Worm (Caenorhabditis elegans) whole organism, L1 larva: Measurements from ENCODE around the gene Y41G9A.17.

Source experiments
- C04F5.9 ChIP-seq: sonication (generic microtip); optimal IDR thresholded peaks from 2 replicates; lab custom pipeline; 2016; ENCODE audit warnings: missing genetic modification characterization, missing compliant biosample characterization
- alr-1 ChIP-seq: fragments of 200-800 bp; sonication (Bioruptor generic); optimal IDR thresholded peaks from 2 replicates; lab custom pipeline; 2018; ENCODE audit warnings: borderline replicate concordance, mild to moderate bottlenecking, missing genetic modification characterization, missing compliant biosample characterization
- aly-2 ChIP-seq: fragments of 150-350 bp; optimal IDR thresholded peaks from 2 replicates; lab custom pipeline; 2014; ENCODE audit warnings: missing biosample characterization, missing genetic modification characterization
- ceh-63 ChIP-seq: fragments of 200-800 bp; sonication (Bioruptor generic); optimal IDR thresholded peaks from 2 replicates; lab custom pipeline; 2018; ENCODE audit warnings: mild to moderate bottlenecking, missing genetic modification characterization, missing compliant biosample characterization
- ceh-90 ChIP-seq: sonication (generic microtip); optimal IDR thresholded peaks from 2 replicates; lab custom pipeline; 2016; ENCODE audit warnings: missing genetic modification characterization, missing compliant biosample characterization
- ces-1 ChIP-seq: fragments of 150-350 bp; optimal IDR thresholded peaks from 2 replicates; lab custom pipeline; 2014; ENCODE audit warnings: missing biosample characterization, missing genetic modification reagents, missing genetic modification characterization
- dpl-1 ChIP-seq, 3 experiments: fragments of 150-350 bp in 2 of 3; sonication (generic microtip) in 1 of 3; optimal IDR thresholded peaks; 2 replicates each; lab custom pipeline; 2014 to 2017; ENCODE audit warnings: missing biosample characterization in 3 of 3, missing genetic modification characterization in 3 of 3, missing genetic modification reagents in 3 of 3
- efl-1 ChIP-seq, 4 experiments: fragments of 150-350 bp; optimal IDR thresholded peaks in 3 of 4; peaks in 1 of 4; 1 replicate in 1 of 4; 2 replicates in 3 of 4; lab custom pipeline; 2014; ENCODE audit warnings: missing biosample characterization in 2 of 4, missing genetic modification characterization in 2 of 4, missing genetic modification reagents in 2 of 4
- egl-13 ChIP-seq: sonication (generic microtip); optimal IDR thresholded peaks from 2 replicates; lab custom pipeline; 2016; ENCODE audit warnings: missing genotype, missing genetic modification reagents, missing genetic modification characterization, missing compliant biosample characterization
- fkh-8 ChIP-seq: sonication (generic microtip); optimal IDR thresholded peaks from 2 replicates; lab custom pipeline; 2016; ENCODE audit warnings: mild to moderate bottlenecking, missing genetic modification characterization, missing compliant biosample characterization
- lin-13 ChIP-seq: fragments of 150-350 bp; optimal IDR thresholded peaks from 2 replicates; lab custom pipeline; 2014; ENCODE audit warnings: missing biosample characterization, missing genetic modification reagents, missing genetic modification characterization
- lin-14 ChIP-seq: fragments of 200-800 bp; sonication (Bioruptor generic); optimal IDR thresholded peaks from 2 replicates; lab custom pipeline; 2018; ENCODE audit warnings: mild to moderate bottlenecking, missing genetic modification characterization, moderate library complexity, missing compliant biosample characterization
- lin-15B ChIP-seq: fragments of 150-350 bp; sonication (generic microtip); optimal IDR thresholded peaks from 3 replicates; lab custom pipeline; 2014; ENCODE audit warnings: missing biosample characterization, missing genetic modification characterization
- lin-39 ChIP-seq: fragments of 150-350 bp; optimal IDR thresholded peaks from 2 replicates; lab custom pipeline; 2014; ENCODE audit warnings: missing biosample characterization, missing genetic modification reagents, missing genetic modification characterization
- lsy-2 ChIP-seq, 2 experiments: fragments of 150-350 bp; optimal IDR thresholded peaks; 2 replicates each; lab custom pipeline; 2014; ENCODE audit warnings: missing biosample characterization in 2 of 2, missing genetic modification characterization in 2 of 2
- mab-9 ChIP-seq: fragments of 200-800 bp; sonication (Bioruptor generic); IDR thresholded peaks from 2 replicates; pipeline ENCODE4 v1.3.6; 2022; ENCODE audit warnings: missing genetic modification reagents, missing genetic modification characterization, missing compliant biosample characterization
- mef-2 ChIP-seq: fragments of 150-350 bp; optimal IDR thresholded peaks from 2 replicates; lab custom pipeline; 2014; ENCODE audit warnings: missing biosample characterization, missing genetic modification characterization
- nhr-11 ChIP-seq: fragments of 150-350 bp; optimal IDR thresholded peaks from 2 replicates; lab custom pipeline; 2014; ENCODE audit warnings: missing biosample characterization, missing genetic modification characterization
- nhr-20 ChIP-seq: sonication (generic microtip); optimal IDR thresholded peaks from 2 replicates; lab custom pipeline; 2016; ENCODE audit warnings: mild to moderate bottlenecking, missing genetic modification characterization, missing compliant biosample characterization
- nhr-28 ChIP-seq: fragments of 150-350 bp; optimal IDR thresholded peaks from 2 replicates; lab custom pipeline; 2014; ENCODE audit warnings: missing biosample characterization, missing genetic modification characterization
- nhr-71 ChIP-seq: sonication (generic microtip); optimal IDR thresholded peaks from 2 replicates; lab custom pipeline; 2016; ENCODE audit warnings: mild to moderate bottlenecking, missing genetic modification characterization, moderate library complexity, missing compliant biosample characterization
- nhr-77 ChIP-seq: fragments of 150-350 bp; optimal IDR thresholded peaks from 2 replicates; lab custom pipeline; 2014; ENCODE audit warnings: missing biosample characterization, missing genetic modification characterization
- nhr-84 ChIP-seq: sonication (generic microtip); optimal IDR thresholded peaks from 2 replicates; lab custom pipeline; 2017; ENCODE audit warnings: missing biosample characterization, missing genetic modification characterization
- nhr-85 ChIP-seq: sonication (generic microtip); peaks from one replicate; lab custom pipeline; 2016; ENCODE audit warnings: missing genetic modification characterization, inconsistent platforms, missing compliant biosample characterization
- nhr-90 ChIP-seq: sonication (generic microtip); optimal IDR thresholded peaks from 2 replicates; lab custom pipeline; 2016; ENCODE audit warnings: mild to moderate bottlenecking, missing genetic modification characterization, missing compliant biosample characterization; ENCODE audit not compliant: poor library complexity
- rnt-1 ChIP-seq: sonication (generic microtip); optimal IDR thresholded peaks from 2 replicates; lab custom pipeline; 2016; ENCODE audit warnings: mild to moderate bottlenecking, missing genetic modification characterization, moderate library complexity, missing compliant biosample characterization
- snpc-4 ChIP-seq: fragments of 150-350 bp; optimal IDR thresholded peaks from 2 replicates; lab custom pipeline; 2014; ENCODE audit warnings: missing biosample characterization, missing genetic modification characterization
- snu-23 ChIP-seq: sonication (generic microtip); optimal IDR thresholded peaks from 2 replicates; lab custom pipeline; 2016; ENCODE audit warnings: missing genetic modification characterization, missing compliant biosample characterization
- sox-4 ChIP-seq: sonication (generic microtip); optimal IDR thresholded peaks from 2 replicates; lab custom pipeline; 2016; ENCODE audit warnings: missing genetic modification characterization, missing compliant biosample characterization
- sup-37 ChIP-seq: fragments of 200-800 bp; sonication (Bioruptor generic); optimal IDR thresholded peaks from 2 replicates; lab custom pipeline; 2018; ENCODE audit warnings: mild to moderate bottlenecking, missing genetic modification characterization, missing compliant biosample characterization
- unc-62 ChIP-seq: fragments of 150-350 bp; optimal IDR thresholded peaks from 2 replicates; lab custom pipeline; 2014; ENCODE audit warnings: missing biosample characterization, missing genetic modification reagents, missing genetic modification characterization
- vab-15 ChIP-seq: sonication (generic microtip); optimal IDR thresholded peaks from 2 replicates; lab custom pipeline; 2017; ENCODE audit warnings: missing genotype, mild to moderate bottlenecking, missing genetic modification characterization, missing compliant biosample characterization
- zag-1 ChIP-seq: fragments of 150-350 bp; optimal IDR thresholded peaks from 2 replicates; lab custom pipeline; 2014; ENCODE audit warnings: missing biosample characterization, missing genetic modification characterization
- ztf-11 ChIP-seq, 2 experiments: sonication (generic microtip); optimal IDR thresholded peaks; 2 replicates each; lab custom pipeline; 2016 to 2017; ENCODE audit warnings: missing genetic modification characterization in 2 of 2, missing biosample characterization in 1 of 2, missing compliant biosample characterization in 1 of 2
- ztf-4 ChIP-seq: fragments of 150-350 bp; optimal IDR thresholded peaks from 2 replicates; lab custom pipeline; 2014; ENCODE audit warnings: missing biosample characterization, missing genetic modification characterization

Gene Y41G9A.17

DNA sequence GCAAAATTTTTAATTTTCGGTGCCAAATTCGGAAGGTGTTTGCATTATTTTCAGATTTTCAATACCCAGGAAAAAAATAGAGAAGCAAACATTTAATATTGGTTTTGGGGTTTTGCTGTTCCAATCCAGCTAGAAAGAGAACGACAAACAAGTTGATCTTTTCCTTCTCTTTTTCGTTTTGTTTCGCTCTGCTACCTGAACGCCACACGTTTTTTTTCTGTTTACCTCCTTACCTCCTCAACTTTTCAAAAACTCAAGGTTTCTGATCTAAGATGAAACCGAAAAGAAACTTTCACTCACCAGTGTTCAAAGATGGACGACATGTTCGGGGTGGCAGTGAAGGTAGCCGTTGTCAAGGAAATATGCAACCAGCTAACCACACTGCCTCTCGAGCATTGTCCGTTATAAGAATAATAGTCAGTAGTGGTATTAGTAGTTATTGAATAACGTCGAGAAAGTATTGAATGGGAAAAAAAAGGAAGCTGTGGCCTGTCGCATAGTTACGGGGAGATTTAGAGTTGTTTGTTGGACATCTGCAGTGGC is 30.0 kb downstream of the Y41G9A.17 start:
- TF ChIP-seq lin-39 (tag; lab: Kevin White, UChicago): no peak
- TF ChIP-seq ztf-11 (tag; optimal IDR thresholded peaks at IDR 0.05; lab: Kevin White, UChicago): no peak
- no peak for TF ChIP-seq snu-23 (GFP tag; lab: Kevin White, UChicago)
- no peak for TF ChIP-seq lin-14 (GFP tag; lab: Kevin White, UChicago)
- TF ChIP-seq aly-2 (tag; lab: Kevin White, UChicago): no peak
- TF ChIP-seq mef-2 (tag; lab: Kevin White, UChicago): no peak
- no peak for TF ChIP-seq ceh-90 (tag; lab: Kevin White, UChicago)
- TF ChIP-seq ceh-63 (GFP tag; lab: Kevin White, UChicago): no peak
- no peak for TF ChIP-seq alr-1
- TF ChIP-seq lsy-2 (tag; optimal IDR thresholded peaks at IDR 0.05; lab: Kevin White, UChicago): no peak
- no peak for TF ChIP-seq C04F5.9 (tag; lab: Kevin White, UChicago)
- TF ChIP-seq ztf-4: no peak

DNA sequence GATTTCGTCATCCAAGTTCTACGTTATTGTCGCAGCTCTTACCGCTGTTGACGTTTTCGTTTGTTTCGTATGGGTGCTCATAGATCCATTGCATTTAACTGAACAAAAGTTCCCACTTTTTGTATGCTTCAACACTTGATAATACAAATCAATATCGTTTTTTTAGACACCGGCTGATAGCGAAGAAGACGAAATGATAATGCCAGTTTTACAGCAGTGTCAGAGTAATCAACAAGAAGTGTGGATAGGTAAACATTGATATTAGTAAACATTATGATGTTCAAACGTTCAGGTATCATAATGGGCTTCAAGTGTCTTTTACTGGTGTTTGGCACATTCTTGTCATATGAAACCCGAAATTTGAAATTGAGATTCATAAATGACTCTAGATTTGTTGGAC is 33.3 kb downstream of the Y41G9A.17 start:
- TF ChIP-seq lin-15B (tag; lab: Kevin White, UChicago): no peak
- no peak for TF ChIP-seq nhr-77
- no peak for TF ChIP-seq efl-1 (optimal IDR thresholded peaks at IDR 0.05; lab: Kevin White, UChicago)
- TF ChIP-seq efl-1 (GFP tag; optimal IDR thresholded peaks at IDR 0.05 in 1 of 2; lab: Kevin White, UChicago): no peak
- no peak for TF ChIP-seq sox-4 (tag; lab: Kevin White, UChicago)
- no peak for TF ChIP-seq nhr-90 (tag; lab: Kevin White, UChicago)
- TF ChIP-seq zag-1 (tag; lab: Kevin White, UChicago): no peak
- no peak for TF ChIP-seq rnt-1 (tag; lab: Kevin White, UChicago)
- TF ChIP-seq egl-13 (tag; lab: Kevin White, UChicago): no peak
- TF ChIP-seq lin-39 (tag; lab: Kevin White, UChicago): no peak
- TF ChIP-seq sup-37 (GFP tag; lab: Kevin White, UChicago): no peak
- TF ChIP-seq nhr-84 (tag; lab: Kevin White, UChicago): no peak
- no peak for TF ChIP-seq unc-62 (GFP tag; lab: Kevin White, UChicago)
- TF ChIP-seq vab-15: no peak
- no peak for TF ChIP-seq nhr-71 (tag; lab: Kevin White, UChicago)
- no peak for TF ChIP-seq lin-13 (GFP tag; lab: Kevin White, UChicago)
- no peak for TF ChIP-seq nhr-20 (tag; lab: Kevin White, UChicago)
- TF ChIP-seq ces-1 (GFP tag; lab: Kevin White, UChicago): no peak
- TF ChIP-seq fkh-8 (tag; lab: Kevin White, UChicago): no peak
- TF ChIP-seq nhr-85 (tag; lab: Kevin White, UChicago): no peak
- no peak for TF ChIP-seq nhr-28 (tag; lab: Kevin White, UChicago)

DNA sequence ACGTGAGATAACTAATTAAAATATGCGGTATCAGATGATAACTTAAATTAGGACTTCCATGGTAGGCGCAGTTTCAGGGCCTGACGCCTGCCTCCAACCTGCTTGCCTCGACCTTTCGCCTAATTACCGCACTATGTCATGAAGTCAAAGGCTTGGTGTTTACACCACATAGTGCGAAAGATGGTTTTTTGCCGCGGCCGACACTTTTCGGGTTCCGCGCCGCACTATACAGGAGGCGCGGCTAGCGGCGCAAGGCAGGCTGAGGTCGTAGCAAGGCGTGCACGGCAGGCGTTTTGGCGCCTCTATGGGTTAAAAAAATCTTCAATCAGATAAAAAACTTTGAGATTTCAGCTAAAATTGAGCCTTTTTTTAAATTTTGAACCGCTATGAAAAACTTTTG is 38.8 kb downstream of the Y41G9A.17 start:
- 0 out of 2 replicates have a peak, but pooled peaks have one; percentile 28 for TF ChIP-seq mab-9 (GFP tag; lab: Robert Waterston, UW)
- TF ChIP-seq ces-1 (GFP tag; lab: Kevin White, UChicago): no peak
- TF ChIP-seq snpc-4 (tag; lab: Kevin White, UChicago): peak; percentile 87
- TF ChIP-seq dpl-1 (GFP tag; optimal IDR thresholded peaks at IDR 0.05; lab: Kevin White, UChicago): no peak
- no peak for TF ChIP-seq nhr-11 (tag; lab: Kevin White, UChicago)
- TF ChIP-seq efl-1 (optimal IDR thresholded peaks at IDR 0.05; lab: Kevin White, UChicago): no peak
- peak in 1 of 2 experiments; percentile 26 for TF ChIP-seq efl-1 (GFP tag; optimal IDR thresholded peaks at IDR 0.05 in 1 of 2; lab: Kevin White, UChicago)

DNA sequence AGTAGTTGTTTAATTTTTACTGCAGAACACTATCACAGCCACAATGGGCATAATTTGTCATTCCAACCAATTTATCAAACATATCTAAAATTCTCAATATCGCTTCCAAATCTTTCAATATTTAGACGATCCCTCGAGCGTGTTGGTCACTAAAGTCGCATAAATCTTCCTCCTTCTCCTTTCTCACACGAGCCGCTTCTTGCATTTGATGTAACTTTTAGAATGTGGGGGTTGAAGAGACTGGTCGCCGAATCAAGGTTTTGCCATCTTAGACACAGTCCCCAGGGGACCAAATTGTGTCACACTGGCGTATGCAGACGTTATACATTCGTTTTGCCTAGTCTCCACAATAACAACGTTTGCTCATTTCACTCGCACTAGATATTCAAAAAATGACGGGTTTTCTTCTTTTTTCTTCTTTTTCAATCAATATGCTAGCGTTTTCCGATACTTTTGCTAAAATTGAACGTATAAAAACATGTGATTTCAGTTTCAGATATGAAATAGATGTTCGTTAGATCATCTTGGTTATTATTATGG is 42.0 kb downstream of the Y41G9A.17 start, which contains the start of gene gbb-1:
TSS of gene gbb-1 (plus strand) at position 490 of the 540 bp plus-strand sequence.
- TF ChIP-seq lin-14 (GFP tag; lab: Kevin White, UChicago) (peak; percentile 58), nhr-85 (tag; lab: Kevin White, UChicago) (no peak)
